Worm (Caenorhabditis elegans) whole organism, L4/young adult: Measurements from ENCODE around the gene irld-40.

Source experiments
- W03F9.2 ChIP-seq: fragments of 150-350 bp; optimal IDR thresholded peaks from 2 replicates; lab custom pipeline; 2014; ENCODE audit warnings: missing biosample characterization, missing genetic modification characterization
- dao-5 ChIP-seq: sonication (generic microtip); optimal IDR thresholded peaks from 2 replicates; lab custom pipeline; 2016; ENCODE audit warnings: missing genotype, missing genetic modification characterization, moderate library complexity, missing compliant biosample characterization
- him-1 ChIP-seq: sonication (generic microtip); optimal IDR thresholded peaks from 2 replicates; lab custom pipeline; 2016; ENCODE audit warnings: missing genotype, missing genetic modification reagents, missing genetic modification characterization, missing compliant biosample characterization

DNA sequence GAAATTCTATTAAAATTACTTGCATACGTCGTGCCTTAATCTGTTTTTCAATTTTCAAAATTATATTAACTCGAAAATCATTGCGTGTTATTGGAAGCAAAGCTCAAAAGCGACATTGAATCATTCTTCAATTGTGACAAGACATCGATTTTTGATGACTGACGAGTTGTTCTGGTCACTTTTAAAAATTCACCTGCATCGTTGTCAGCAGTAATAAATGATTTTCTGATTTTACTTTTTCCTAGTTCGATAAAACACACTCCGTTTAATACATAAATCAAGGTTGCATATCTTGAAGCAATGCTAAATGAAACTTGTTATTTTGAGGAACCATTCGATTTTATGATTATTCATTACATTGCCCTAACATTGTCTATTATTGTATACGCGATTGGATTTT is 19.9 kb downstream of the irld-40 start, which contains the start of gene srh-3:
- TF ChIP-seq him-1 (tag; lab: Kevin White, UChicago): no peak
- TF ChIP-seq W03F9.2: no peak
- TF ChIP-seq dao-5 (tag; lab: Kevin White, UChicago): no peak
